Worm (Caenorhabditis elegans): Measurements from ENCODE around the gene cec-6.

The cec-6 gene

ce11 chrIV:5586320-5586720 is 41.7 kb downstream of the cec-6 start (continued):
- TF ChIP-seq unc-62 (GFP tag; optimal IDR thresholded peaks at IDR 0.05) (no peak), lin-14 (GFP tag; optimal IDR thresholded peaks at IDR 0.05) (peak; percentile 82), pag-3 (tag; optimal IDR thresholded peaks at IDR 0.05; ENCODE audit: borderline replicate concordance, insufficient read depth) (no peak), C16A3.4 (tag; optimal IDR thresholded peaks at IDR 0.05) (no peak), fos-1 (tag; optimal IDR thresholded peaks at IDR 0.05) (no peak), ceh-88 (GFP tag; IDR thresholded peaks at IDR 0.05) (0 out of 2 replicates have a peak, but pooled peaks have one; percentile 17), lin-15B (tag; optimal IDR thresholded peaks at IDR 0.05) (no peak), jun-1 (tag; optimal IDR thresholded peaks at IDR 0.05) (no peak), ceh-90 (tag; optimal IDR thresholded peaks at IDR 0.05) (no peak), aly-2 (tag; optimal IDR thresholded peaks at IDR 0.05) (no peak), C04F5.9 (tag; optimal IDR thresholded peaks at IDR 0.05) (no peak), nhr-20 (tag; optimal IDR thresholded peaks at IDR 0.05) (peak; percentile 38), ztf-11 (tag; optimal IDR thresholded peaks at IDR 0.05) (no peak), nhr-90 (tag; optimal IDR thresholded peaks at IDR 0.05; ENCODE audit: poor library complexity) (peak; percentile 30), nhr-77 (tag; optimal IDR thresholded peaks at IDR 0.05) (no peak), skn-1 (tag; optimal IDR thresholded peaks at IDR 0.05) (peak; percentile 46), C34B4.2 (tag; optimal IDR thresholded peaks at IDR 0.05) (no peak), lin-35 (GFP tag; optimal IDR thresholded peaks at IDR 0.05) (peak in 1 of 2 experiments; percentile 48), elt-2 (tag; optimal IDR thresholded peaks at IDR 0.05) (no peak), fkh-10 (GFP tag; optimal IDR thresholded peaks at IDR 0.05) (no peak), mep-1 (tag; optimal IDR thresholded peaks at IDR 0.05) (peak; percentile 27), mef-2 (tag; optimal IDR thresholded peaks at IDR 0.05) (no peak), ama-1 (optimal IDR thresholded peaks at IDR 0.05) (no peak), nhr-76 (tag; optimal IDR thresholded peaks at IDR 0.05) (no peak), tlp-1 (tag; optimal IDR thresholded peaks at IDR 0.05) (no peak), nhr-71 (tag; optimal IDR thresholded peaks at IDR 0.05) (peak; percentile 62), ztf-4 (tag; optimal IDR thresholded peaks at IDR 0.05) (no peak), lsy-2 (tag; optimal IDR thresholded peaks at IDR 0.05) (peak; percentile 11 to 64), dsc-1 (tag; optimal IDR thresholded peaks at IDR 0.05) (no peak), vab-15 (tag; optimal IDR thresholded peaks at IDR 0.05) (no peak), snu-23 (GFP tag; optimal IDR thresholded peaks at IDR 0.05) (peak; percentile 47), efl-1 (optimal IDR thresholded peaks at IDR 0.05) (no peak), efl-1 (GFP tag; optimal IDR thresholded peaks at IDR 0.05 in 1 of 2) (no peak), lin-39 (tag; optimal IDR thresholded peaks at IDR 0.05) (no peak), hlh-17 (GFP tag; optimal IDR thresholded peaks at IDR 0.05; ENCODE audit: borderline replicate concordance) (no peak), ceh-82 (tag; optimal IDR thresholded peaks at IDR 0.05) (no peak), sup-37 (GFP tag; optimal IDR thresholded peaks at IDR 0.05) (no peak), efl-3 (GFP tag; optimal IDR thresholded peaks at IDR 0.05) (no peak), nhr-85 (tag) (peak; percentile 95), nhr-28 (tag; optimal IDR thresholded peaks at IDR 0.05) (no peak), nhr-237 (tag; optimal IDR thresholded peaks at IDR 0.05) (no peak), rnt-1 (tag; optimal IDR thresholded peaks at IDR 0.05) (no peak), blmp-1 (tag; optimal IDR thresholded peaks at IDR 0.05) (peak; percentile 48), dpl-1 (GFP tag; optimal IDR thresholded peaks at IDR 0.05) (peak in 1 of 3 experiments; percentile 14), swsn-7 (tag; optimal IDR thresholded peaks at IDR 0.05) (peak; percentile 24), pax-3 (tag; optimal IDR thresholded peaks at IDR 0.05) (no peak), fkh-8 (tag; optimal IDR thresholded peaks at IDR 0.05) (no peak), sptf-1 (tag; optimal IDR thresholded peaks at IDR 0.05) (no peak), nhr-19 (GFP tag; conservative IDR thresholded peaks at IDR 0.05) (no peak; the same call in 1 of the 2 replicates), grh-1 (GFP tag; IDR thresholded peaks at IDR 0.05) (no peak), nhr-12 (tag; optimal IDR thresholded peaks at IDR 0.05) (no peak), ceh-8 (GFP tag; optimal IDR thresholded peaks at IDR 0.05) (peak; percentile 36), aha-1 (tag; optimal IDR thresholded peaks at IDR 0.05) (no peak), isw-1 (GFP tag; IDR thresholded peaks at IDR 0.05) (no peak)

All from whole organism, L1 larva.